Worm (Caenorhabditis elegans) whole organism, dauer: ENCODE data around the gene Y14H12A.2.

Experiments
- unc-62 ChIP-seq: sonication (generic microtip); optimal IDR thresholded peaks from 2 replicates; lab custom pipeline; 2017; ENCODE audit warnings: missing biosample characterization, missing genetic modification reagents, missing genetic modification characterization

Gene Y14H12A.2

ce11 chrII:3989627-3990367 is at the start of gene Y14H12A.2:
TSS of gene Y14H12A.2 (minus strand) at chrII:3989677.
- no peak for TF ChIP-seq unc-62 (GFP tag; lab: Kevin White, UChicago)

DNA sequence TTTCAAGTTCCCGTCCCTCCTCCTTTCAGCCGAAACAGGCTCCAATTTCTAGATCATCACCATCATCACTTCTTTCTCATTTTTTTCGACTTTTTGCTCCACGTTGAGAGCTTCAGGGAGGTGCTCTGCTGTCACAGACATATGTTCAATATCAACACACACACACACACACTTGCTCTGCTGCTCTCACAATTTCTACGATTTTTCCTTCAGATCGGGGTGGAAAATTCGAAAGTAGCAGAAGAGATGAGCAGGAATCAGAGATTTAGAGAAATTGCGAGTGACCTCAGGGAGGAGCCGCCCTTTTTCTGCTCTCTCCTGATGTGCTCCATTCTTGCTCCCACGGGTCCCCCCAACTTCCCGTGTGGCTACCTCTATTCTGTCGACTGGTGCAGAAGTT is 49.1 kb upstream of the Y14H12A.2 start, which contains the start of gene pqn-48:
TSS of gene pqn-48 (plus strand) at position 344 of the 400 bp plus-strand sequence.
- TF ChIP-seq unc-62 (GFP tag; lab: Kevin White, UChicago): no peak

DNA sequence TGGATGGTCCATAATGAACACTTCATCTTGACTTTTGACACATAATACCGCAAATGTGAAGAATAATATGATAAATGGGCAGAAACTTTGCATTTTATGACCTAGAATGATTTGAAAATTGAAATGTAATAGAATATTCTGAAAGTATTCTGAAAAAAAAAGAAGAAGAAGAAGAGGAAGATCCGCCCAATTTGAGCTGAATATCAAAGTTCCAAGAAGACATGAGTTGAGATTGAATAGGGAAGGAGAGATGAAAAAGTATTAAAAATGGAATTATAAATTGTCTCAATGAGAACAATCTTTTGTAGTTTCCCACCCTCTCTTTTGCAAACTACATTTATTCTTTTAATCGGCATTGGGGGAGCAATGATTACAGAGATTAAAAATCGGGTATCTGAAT is 42.8 kb upstream of the Y14H12A.2 start, which contains the start of gene K07D4.4:
TSS of gene K07D4.4 (minus strand) at position 101 of the 400 bp plus-strand sequence.
- no peak for TF ChIP-seq unc-62 (GFP tag; lab: Kevin White, UChicago)

ce11 chrII:4028276-4028675 is 38.8 kb upstream of the Y14H12A.2 start, which contains the start of gene K07D4.9:
TSS of gene K07D4.9 (plus strand) at chrII:4028576.
- TF ChIP-seq unc-62 (GFP tag; lab: Kevin White, UChicago): no peak

DNA sequence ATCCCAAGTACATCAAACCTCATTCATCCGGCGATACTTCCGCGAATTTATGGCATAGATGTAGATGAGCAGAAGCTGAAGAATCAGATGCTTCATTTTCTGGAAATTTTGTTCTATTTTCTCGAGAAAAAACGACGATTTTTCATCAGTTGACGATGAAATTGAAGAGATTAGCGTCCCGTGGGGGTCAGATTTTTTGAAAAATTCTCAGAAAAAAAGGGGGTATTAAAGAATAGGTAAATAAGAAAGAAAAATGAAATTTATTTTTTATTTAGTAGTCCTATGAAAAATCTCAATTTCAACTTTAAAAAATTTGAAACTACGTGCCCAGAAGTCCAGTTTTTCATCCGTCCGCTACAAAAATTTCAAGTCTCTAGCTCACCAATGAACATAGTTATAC is 36.0 kb upstream of the Y14H12A.2 start, which contains the start of gene K07D4.5:
TSS of gene K07D4.5 (minus strand) at position 101 of the 400 bp plus-strand sequence.
- no peak for TF ChIP-seq unc-62 (GFP tag; lab: Kevin White, UChicago)

- TF ChIP-seq unc-62 (GFP tag; lab: Kevin White, UChicago): no peak
These were observed 29.1 kb upstream of the Y14H12A.2 start, which contains the start of gene K07D4.6 for ce11 chrII:4018617-4019016. TSS of gene K07D4.6 (minus strand) at chrII:4018717.

DNA sequence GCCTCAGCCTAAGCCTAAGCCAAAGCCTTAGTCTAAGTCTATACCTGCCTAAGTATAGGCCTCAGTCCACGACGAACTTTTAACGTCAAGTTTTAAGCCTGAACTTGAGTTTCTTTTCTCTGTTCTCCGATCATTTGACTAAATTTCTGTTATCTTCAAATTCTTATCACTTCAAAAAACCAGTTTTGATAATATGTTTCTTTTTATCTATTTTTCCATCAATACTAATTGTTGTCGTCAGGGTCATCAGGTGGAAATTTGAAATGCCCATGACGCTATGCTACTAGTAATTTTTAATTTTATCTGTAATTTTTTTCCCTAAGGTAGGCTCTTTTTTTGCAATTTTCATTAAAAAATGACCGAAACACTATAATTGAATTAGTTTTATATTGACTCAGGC is 22.0 kb upstream of the Y14H12A.2 start:
- no peak for TF ChIP-seq unc-62 (GFP tag; lab: Kevin White, UChicago)

- TF ChIP-seq unc-62 (GFP tag; lab: Kevin White, UChicago): no peak
These were observed 18.5 kb upstream of the Y14H12A.2 start for ce11 chrII:4007972-4008371.

DNA sequence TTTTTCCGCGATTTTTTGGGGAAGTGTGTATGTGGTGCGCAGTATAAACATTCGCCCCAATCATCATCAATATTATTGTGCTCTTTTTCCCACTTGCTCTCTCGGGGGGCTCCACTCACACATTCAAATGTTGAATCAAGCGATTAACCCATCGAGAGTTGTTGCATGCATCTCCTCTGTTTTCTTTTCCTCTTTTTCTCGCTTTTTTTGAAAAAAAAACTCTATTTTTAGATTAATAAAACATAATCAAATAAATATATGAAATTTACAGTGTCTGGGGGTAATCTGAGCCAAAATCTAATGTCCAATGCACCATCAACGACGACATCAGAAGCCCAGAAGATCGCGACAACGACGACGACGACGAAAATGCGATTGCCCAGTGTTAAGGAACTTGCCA is 15.1 kb upstream of the Y14H12A.2 start, which contains the start of gene ephx-1:
TSS of gene ephx-1 (plus strand) at position 301 of the 400 bp plus-strand sequence.
- TF ChIP-seq unc-62 (GFP tag; lab: Kevin White, UChicago): no peak

DNA sequence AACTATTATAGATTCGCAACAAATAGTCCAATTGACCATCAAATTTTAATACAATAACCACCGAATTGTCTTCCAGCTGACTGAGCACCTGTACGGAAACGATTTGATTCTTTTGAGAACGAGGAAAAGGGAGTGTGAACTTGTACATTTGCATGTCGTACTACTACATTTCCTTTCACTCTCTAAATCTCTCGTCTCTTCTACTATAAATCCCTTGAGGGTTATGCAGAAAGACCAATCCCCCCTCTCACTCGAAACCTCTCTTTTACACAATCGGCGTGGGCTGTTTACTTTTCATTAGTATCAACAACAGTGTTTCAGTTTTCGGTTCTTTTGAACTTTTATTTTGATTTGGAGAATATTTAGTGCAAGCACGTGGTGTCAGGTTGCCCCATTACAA is 12.7 kb upstream of the Y14H12A.2 start:
- TF ChIP-seq unc-62 (GFP tag; lab: Kevin White, UChicago): no peak

ce11 chrII:4000430-4000829 is 11.0 kb upstream of the Y14H12A.2 start:
- TF ChIP-seq unc-62 (GFP tag; lab: Kevin White, UChicago): no peak

ce11 chrII:3999537-3999936 is 10.1 kb upstream of the Y14H12A.2 start:
- no peak for TF ChIP-seq unc-62 (GFP tag; lab: Kevin White, UChicago)

- no peak for TF ChIP-seq unc-62 (GFP tag; lab: Kevin White, UChicago)
These were observed 6.5 kb upstream of the Y14H12A.2 start, which contains the start of gene clc-22 for ce11 chrII:3996005-3996404. TSS of gene clc-22 (minus strand) at chrII:3996075.

ce11 chrII:3992660-3993245 is 3.3 kb upstream of the Y14H12A.2 start, which contains the start of gene Y14H12A.1:
TSS of gene Y14H12A.1 (plus strand) at chrII:3993195.
- TF ChIP-seq unc-62 (GFP tag; lab: Kevin White, UChicago): no peak

DNA sequence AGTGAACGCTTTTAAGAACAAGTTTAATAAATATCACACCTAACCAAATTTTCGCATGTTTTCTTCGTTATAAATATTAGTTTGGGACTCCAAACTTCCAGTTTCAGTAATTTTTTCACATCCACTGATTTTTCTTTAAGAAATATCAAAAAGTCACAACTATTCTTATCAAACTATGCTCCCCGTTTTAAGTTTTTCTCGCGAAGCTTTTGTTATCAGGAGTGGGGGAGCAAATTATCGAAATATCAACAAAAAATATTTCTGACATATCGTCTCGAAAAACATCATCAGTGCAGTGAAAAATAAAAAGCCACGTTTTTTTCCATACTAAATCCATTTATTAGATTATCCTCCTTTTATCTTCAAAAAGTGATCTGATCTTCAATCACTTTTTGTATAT is 2.6 kb upstream of the Y14H12A.2 start:
- no peak for TF ChIP-seq unc-62 (GFP tag; lab: Kevin White, UChicago)

- no peak for TF ChIP-seq unc-62 (GFP tag; lab: Kevin White, UChicago)
These were observed 1.2 kb upstream of the Y14H12A.2 start for ce11 chrII:3990706-3991105.
